Fruit fly (Drosophila melanogaster) whole organism, embryonic: ENCODE data around the gene janA.
A peak's percentile ranks its signal among the peaks of the same experiment; 100 is the strongest.

Experiments used
- Atf-2 ChIP-seq: fragments of 200-800 bp; sonication (Bioruptor generic); optimal IDR thresholded peaks from 2 replicates; lab custom pipeline; 2016; ENCODE audit warnings: missing biosample characterization, missing genetic modification characterization
- CG11695 ChIP-seq: fragments of 200-800 bp; sonication (Bioruptor generic); IDR thresholded peaks from 3 replicates; pipeline ENCODE4 v1.3.6; 2022; ENCODE audit warnings: missing biosample characterization, missing genetic modification characterization
- CG12391 ChIP-seq: fragments of 200-800 bp; sonication (Bioruptor generic); optimal IDR thresholded peaks from 3 replicates; lab custom pipeline; 2018; ENCODE audit warnings: missing biosample characterization, mild to moderate bottlenecking, missing genetic modification characterization, moderate library complexity
- CG12744 ChIP-seq: fragments of 200-800 bp; sonication (Bioruptor generic); optimal IDR thresholded peaks from 2 replicates; lab custom pipeline; 2016; ENCODE audit warnings: missing biosample characterization, missing genetic modification characterization
- CG13894 ChIP-seq: fragments of 200-800 bp; sonication (Bioruptor generic); optimal IDR thresholded peaks from 3 replicates; lab custom pipeline; 2018; ENCODE audit warnings: missing biosample characterization, mild to moderate bottlenecking, missing genetic modification characterization, moderate library complexity
- CG7372 ChIP-seq: fragments of 200-800 bp; sonication (Bioruptor generic); IDR thresholded peaks from 2 replicates; pipeline ENCODE4 v1.3.6; 2022; ENCODE audit warnings: missing biosample characterization, missing genetic modification characterization
- CG8281 ChIP-seq: fragments of 200-800 bp; sonication (Bioruptor generic); optimal IDR thresholded peaks from 2 replicates; lab custom pipeline; 2018; ENCODE audit warnings: missing biosample characterization, mild to moderate bottlenecking, missing genetic modification characterization, moderate library complexity
- CG8765 ChIP-seq: fragments of 200-800 bp; sonication (Bioruptor generic); IDR thresholded peaks from 2 replicates; pipeline ENCODE4 v1.3.6; 2022; ENCODE audit warnings: missing biosample characterization, missing genetic modification characterization
- CG9215 ChIP-seq: fragments of 200-800 bp; sonication (Bioruptor generic); IDR thresholded peaks from 2 replicates; pipeline ENCODE4 v1.3.6; 2022; ENCODE audit warnings: missing biosample characterization, missing genetic modification characterization
- Camta ChIP-seq: fragments of 200-800 bp; sonication (Bioruptor generic); optimal IDR thresholded peaks from 2 replicates; lab custom pipeline; 2016; ENCODE audit warnings: missing biosample characterization, missing genetic modification characterization
- Dp ChIP-seq: fragments of 200-800 bp; sonication (Bioruptor generic); optimal IDR thresholded peaks from 2 replicates; lab custom pipeline; 2018; ENCODE audit warnings: missing biosample characterization, mild to moderate bottlenecking, missing genetic modification characterization, moderate library complexity
- E2f1 ChIP-seq: fragments of 200-800 bp; sonication (Bioruptor generic); IDR thresholded peaks from 2 replicates; pipeline ENCODE4 v1.3.6; 2022; ENCODE audit warnings: missing biosample characterization, missing genetic modification characterization
- Eip74EF ChIP-seq, 2 experiments: fragments of 200-800 bp in 1 of 2; fragments of >200 bp in 1 of 2; sonication (Bioruptor generic) in 1 of 2; optimal IDR thresholded peaks; 2 replicates each; lab custom pipeline; 2017 to 2019; ENCODE audit warnings: missing biosample characterization in 2 of 2, missing genetic modification characterization in 2 of 2, mild to moderate bottlenecking in 1 of 2, moderate library complexity in 1 of 2
- Elba2 ChIP-seq: fragments of 200-800 bp; sonication (Bioruptor generic); optimal IDR thresholded peaks from 3 replicates; lab custom pipeline; 2016; ENCODE audit warnings: missing biosample characterization, missing genetic modification characterization
- H15 ChIP-seq: fragments of 200-800 bp; sonication (Bioruptor generic); IDR thresholded peaks from 3 replicates; pipeline ENCODE4 v1.3.6; 2022; ENCODE audit warnings: missing biosample characterization, missing genetic modification characterization
- HLHmδ ChIP-seq: fragments of 200-800 bp; sonication (Bioruptor generic); optimal IDR thresholded peaks from 2 replicates; lab custom pipeline; 2018; ENCODE audit warnings: missing biosample characterization, mild to moderate bottlenecking, missing genetic modification characterization, moderate library complexity
- Hr3 ChIP-seq: fragments of 200-800 bp; sonication (Bioruptor generic); optimal IDR thresholded peaks from 3 replicates; lab custom pipeline; 2016; ENCODE audit warnings: missing biosample characterization, missing genetic modification characterization
- Nf-YC ChIP-seq: fragments of 200-800 bp; optimal IDR thresholded peaks from 3 replicates; lab custom pipeline; 2019; ENCODE audit warnings: missing biosample characterization, mild to moderate bottlenecking, missing genetic modification characterization, moderate library complexity
- NfI ChIP-seq: fragments of 200-800 bp; sonication (Bioruptor generic); optimal IDR thresholded peaks from 3 replicates; lab custom pipeline; 2018; ENCODE audit warnings: missing biosample characterization, mild to moderate bottlenecking, missing genetic modification characterization, moderate library complexity
- Opbp ChIP-seq: fragments of 200-800 bp; sonication (Bioruptor generic); IDR thresholded peaks from 3 replicates; pipeline ENCODE4 v1.3.6; 2022; ENCODE audit warnings: missing biosample characterization, missing genetic modification characterization; ENCODE audit not compliant: partially characterized antibody
- Ravus ChIP-seq: fragments of 200-800 bp; sonication (Bioruptor generic); IDR thresholded peaks from 2 replicates; pipeline ENCODE4 v1.3.6; 2022; ENCODE audit warnings: missing biosample characterization, missing genetic modification characterization
- Sin3A ChIP-seq: fragments of >200 bp; optimal IDR thresholded peaks from 2 replicates; lab custom pipeline; 2018
- Sry-δ ChIP-seq: fragments of 200-800 bp; sonication (Bioruptor generic); optimal IDR thresholded peaks from 2 replicates; lab custom pipeline; 2016; ENCODE audit warnings: missing biosample characterization, missing genetic modification characterization
- Stat92E ChIP-seq, 3 experiments: fragments of >200 bp in 2 of 3; fragments of 200-800 bp in 1 of 3; sonication (Bioruptor generic) in 1 of 3; optimal IDR thresholded peaks; 2 replicates each; lab custom pipeline; 2017 to 2019; ENCODE audit warnings: missing biosample characterization in 3 of 3, missing genetic modification characterization in 3 of 3, mild to moderate bottlenecking in 1 of 3, moderate library complexity in 1 of 3
- Taf1 ChIP-seq: fragments of 200-800 bp; sonication (Bioruptor generic); IDR thresholded peaks from 2 replicates; pipeline ENCODE4 v1.3.6; 2022; ENCODE audit warnings: missing biosample characterization, missing genetic modification characterization
- bsh ChIP-seq, 2 experiments: fragments of 200-800 bp; sonication (Bioruptor generic); optimal IDR thresholded peaks; 2 replicates each; lab custom pipeline; 2017 to 2018; ENCODE audit warnings: mild to moderate bottlenecking in 2 of 2, missing biosample characterization in 2 of 2, missing genetic modification characterization in 2 of 2, moderate library complexity in 1 of 2
- cad ChIP-seq: fragments of >200 bp; optimal IDR thresholded peaks from 2 replicates; lab custom pipeline; 2017; ENCODE audit warnings: missing biosample characterization, missing genetic modification characterization
- chif ChIP-seq, 2 experiments: fragments of 200-800 bp; sonication (Bioruptor generic); optimal IDR thresholded peaks; 3 replicates each; lab custom pipeline; 2016; ENCODE audit warnings: missing biosample characterization in 2 of 2, missing genetic modification characterization in 2 of 2
- chinmo ChIP-seq: fragments of 200-800 bp; sonication (Bioruptor generic); IDR thresholded peaks from 4 replicates; pipeline ENCODE4 v1.3.6; 2022; ENCODE audit warnings: missing biosample characterization, missing genetic modification characterization; ENCODE audit not compliant: partially characterized antibody
- cwo ChIP-seq: fragments of 200-800 bp; sonication (Bioruptor generic); optimal IDR thresholded peaks from 3 replicates; lab custom pipeline; 2017; ENCODE audit warnings: missing biosample characterization, missing genetic modification characterization, mild to moderate bottlenecking, moderate library complexity, missing genetic modification reagents
- dpn ChIP-seq, 2 experiments: fragments of 200-800 bp; sonication (Bioruptor generic); optimal IDR thresholded peaks; 3 replicates each; lab custom pipeline; 2016; ENCODE audit warnings: missing biosample characterization in 2 of 2, missing genetic modification characterization in 2 of 2
- grau ChIP-seq: fragments of 200-800 bp; optimal IDR thresholded peaks from 3 replicates; lab custom pipeline; 2019; ENCODE audit warnings: missing biosample characterization, mild to moderate bottlenecking, missing genetic modification characterization, moderate library complexity
- gsb-n ChIP-seq: fragments of 200-800 bp; sonication (Bioruptor generic); optimal IDR thresholded peaks from 3 replicates; lab custom pipeline; 2018; ENCODE audit warnings: missing biosample characterization, mild to moderate bottlenecking, missing genetic modification characterization
- knrl ChIP-seq: fragments of 200-800 bp; sonication (Bioruptor generic); IDR thresholded peaks from 3 replicates; pipeline ENCODE4 v1.3.6; 2022; ENCODE audit warnings: missing biosample characterization, missing genetic modification characterization; ENCODE audit not compliant: partially characterized antibody
- lbe ChIP-seq: fragments of 200-800 bp; sonication (Bioruptor generic); optimal IDR thresholded peaks from 2 replicates; lab custom pipeline; 2016; ENCODE audit warnings: missing biosample characterization, mild to moderate bottlenecking, missing genetic modification characterization
- maf-S ChIP-seq: fragments of 200-800 bp; sonication (Bioruptor generic); optimal IDR thresholded peaks from 2 replicates; lab custom pipeline; 2016; ENCODE audit warnings: missing biosample characterization, missing genetic modification characterization
- nerfin-1 ChIP-seq: fragments of 200-800 bp; sonication (Bioruptor generic); optimal IDR thresholded peaks from 3 replicates; lab custom pipeline; 2019; ENCODE audit warnings: missing biosample characterization, mild to moderate bottlenecking, missing genetic modification characterization, moderate library complexity
- sc ChIP-seq, 3 experiments: fragments of >200 bp in 2 of 3; fragments of 200-800 bp in 1 of 3; sonication (Bioruptor generic) in 1 of 3; optimal IDR thresholded peaks; 2 replicates in 2 of 3; 3 replicates in 1 of 3; lab custom pipeline; 2017; ENCODE audit warnings: mild to moderate bottlenecking in 1 of 3, missing biosample characterization in 1 of 3, missing genetic modification characterization in 1 of 3, missing genetic modification reagents in 1 of 3
- slbo ChIP-seq: fragments of 200-800 bp; sonication (Bioruptor generic); IDR thresholded peaks from 2 replicates; pipeline ENCODE4 v1.3.6; 2022; ENCODE audit warnings: missing biosample characterization, missing genetic modification characterization
- slou ChIP-seq: fragments of 200-800 bp; sonication (Bioruptor generic); optimal IDR thresholded peaks from 3 replicates; lab custom pipeline; 2016; ENCODE audit warnings: missing biosample characterization, missing genetic modification characterization
- sna ChIP-seq: fragments of 200-800 bp; sonication (Bioruptor generic); IDR thresholded peaks from 2 replicates; pipeline ENCODE4 v1.3.6; 2022; ENCODE audit warnings: missing biosample characterization, missing genetic modification characterization; ENCODE audit not compliant: partially characterized antibody
- sob ChIP-seq: fragments of 200-800 bp; sonication (Bioruptor generic); IDR thresholded peaks from 2 replicates; pipeline ENCODE4 v1.3.6; 2022; ENCODE audit warnings: missing biosample characterization, missing genetic modification characterization
- sug ChIP-seq: fragments of 200-800 bp; optimal IDR thresholded peaks from 2 replicates; lab custom pipeline; 2019; ENCODE audit warnings: missing biosample characterization, mild to moderate bottlenecking, missing genetic modification characterization, moderate library complexity
- tgo ChIP-seq: fragments of 200-800 bp; sonication (Bioruptor generic); IDR thresholded peaks from 3 replicates; pipeline ENCODE4 v1.3.6; 2022; ENCODE audit warnings: missing biosample characterization, missing genetic modification characterization
- toy ChIP-seq: fragments of 200-800 bp; sonication (Bioruptor generic); IDR thresholded peaks from 2 replicates; pipeline ENCODE4 v1.3.6; 2022; ENCODE audit warnings: missing biosample characterization, missing genetic modification characterization
- unc-4 ChIP-seq: fragments of 200-800 bp; sonication (Bioruptor generic); IDR thresholded peaks from 2 replicates; pipeline ENCODE4 v1.3.6; 2022; ENCODE audit warnings: missing biosample characterization, missing genetic modification characterization; ENCODE audit not compliant: partially characterized antibody
- zen ChIP-seq: fragments of 200-800 bp; sonication (Bioruptor generic); optimal IDR thresholded peaks from 3 replicates; lab custom pipeline; 2018; ENCODE audit warnings: missing biosample characterization, mild to moderate bottlenecking, missing genetic modification characterization, moderate library complexity

Gene janA

dm6 chr3R:30058057-30058868 is 18.9 kb upstream of the janA start, which contains the start of gene sima (continued):
- TF ChIP-seq Elba2 (GFP tag; lab: Kevin White, UChicago) (peak; percentile 97), gsb-n (tag; lab: Kevin White, UChicago) (peak; percentile 35), Sry-δ (GFP tag; lab: Kevin White, UChicago) (peak; percentile 27), unc-4 (GFP tag; lab: Robert Waterston, UW) (0 out of 2 replicates have a peak, but pooled peaks have one; percentile 19), nerfin-1 (tag; lab: Kevin White, UChicago) (peak; percentile 16), chinmo (GFP tag; lab: Robert Waterston, UW) (peak; percentile 87; the same call in 2 of the 4 replicates), Eip74EF (GFP tag; optimal IDR thresholded peaks at IDR 0.05; lab: Kevin White, UChicago) (peak in 1 of 2 experiments; percentile 6), Ravus (no peak), H15 (GFP tag; lab: Robert Waterston, UW) (no peak), Camta (peak; percentile 30), Dp (GFP tag; lab: Kevin White, UChicago) (peak; percentile 21), tgo (GFP tag; lab: Robert Waterston, UW) (peak; percentile 31; the same call in 2 of the 3 replicates), Atf-2 (GFP tag; lab: Kevin White, UChicago) (no peak), lbe (GFP tag; lab: Kevin White, UChicago) (peak; percentile 3), CG8281 (no peak), sc (optimal IDR thresholded peaks at IDR 0.05; lab: Kevin White, UChicago) (no peak), sc (GFP tag; optimal IDR thresholded peaks at IDR 0.05; lab: Kevin White, UChicago) (no peak), sug (tag; lab: Kevin White, UChicago) (peak; percentile 32), maf-S (GFP tag; lab: Kevin White, UChicago) (peak; percentile 55), slou (no peak), grau (peak; percentile 99), chif (GFP tag; optimal IDR thresholded peaks at IDR 0.05; lab: Kevin White, UChicago) (peak; percentile 4 to 18), slbo (GFP tag; lab: Robert Waterston, UW) (peak; percentile 77), NfI (GFP tag; lab: Kevin White, UChicago) (no peak), bsh (GFP tag; optimal IDR thresholded peaks at IDR 0.05; lab: Kevin White, UChicago) (no peak), CG12744 (GFP tag; lab: Kevin White, UChicago) (peak; percentile 14), Stat92E (GFP tag; optimal IDR thresholded peaks at IDR 0.05; lab: Kevin White, UChicago) (peak in 1 of 3 experiments; percentile 22), sob (GFP tag; lab: Robert Waterston, UW) (0 out of 2 replicates have a peak, but pooled peaks have one; percentile 26), sna (GFP tag; lab: Robert Waterston, UW) (no peak), Nf-YC (tag; lab: Kevin White, UChicago) (peak; percentile 50), zen (tag; lab: Kevin White, UChicago) (no peak), Hr3 (GFP tag; lab: Kevin White, UChicago) (peak; percentile 9), E2f1 (GFP tag; lab: Robert Waterston, UW) (peak; percentile 43; the same call in 1 of the 2 replicates), CG8765 (GFP tag; lab: Robert Waterston, UW) (no peak), CG7372 (GFP tag; lab: Robert Waterston, UW) (no peak), cwo (peak; percentile 43), toy (no peak), knrl (GFP tag; lab: Robert Waterston, UW) (no peak; the same call in 2 of the 3 replicates), HLHmδ (GFP tag; lab: Kevin White, UChicago) (no peak), cad (GFP tag; lab: Kevin White, UChicago) (no peak), CG9215 (0 out of 2 replicates have a peak, but pooled peaks have one; percentile 26), CG13894 (peak; percentile 56), Sin3A (peak; percentile 49), dpn (GFP tag; optimal IDR thresholded peaks at IDR 0.05; lab: Kevin White, UChicago) (peak; percentile 29 to 53), Opbp (no peak), CG11695 (0 out of 3 replicates have a peak, but pooled peaks have one; percentile 34), Taf1 (GFP tag; lab: Robert Waterston, UW) (0 out of 2 replicates have a peak, but pooled peaks have one; percentile 33), CG12391 (tag; lab: Kevin White, UChicago) (peak; percentile 38)
